Worm (Caenorhabditis elegans) whole organism, early embryonic: ENCODE measurements around the gene T03G11.10.

Experiments
- F13C5.2 ChIP-seq: sonication (generic microtip); optimal IDR thresholded peaks from 2 replicates; lab custom pipeline; 2017; ENCODE audit warnings: mild to moderate bottlenecking, missing genetic modification characterization, inconsistent platforms, missing compliant biosample characterization
- aly-1 ChIP-seq: sonication (generic microtip); optimal IDR thresholded peaks from 2 replicates; lab custom pipeline; 2016; ENCODE audit warnings: missing genetic modification characterization, missing compliant biosample characterization
- ama-1 ChIP-seq: fragments of 150-350 bp; optimal IDR thresholded peaks from 2 replicates; lab custom pipeline; 2014
- ceh-13 ChIP-seq: fragments of 200-800 bp; sonication (Bioruptor generic); optimal IDR thresholded peaks from 2 replicates; lab custom pipeline; 2018; ENCODE audit warnings: mild to moderate bottlenecking, missing genetic modification characterization, missing compliant biosample characterization
- ceh-36 ChIP-seq: sonication (generic microtip); optimal IDR thresholded peaks from 2 replicates; lab custom pipeline; 2016; ENCODE audit warnings: missing genetic modification characterization, inconsistent platforms, missing compliant biosample characterization
- ets-7 ChIP-seq: sonication (generic microtip); optimal IDR thresholded peaks from 2 replicates; lab custom pipeline; 2016; ENCODE audit warnings: missing genotype, missing genetic modification characterization, missing compliant biosample characterization
- flt-1 ChIP-seq: fragments of 200-800 bp; sonication (Bioruptor generic); IDR thresholded peaks from 2 replicates; pipeline ENCODE4 v1.3.6; 2022; ENCODE audit warnings: missing genetic modification characterization, missing compliant biosample characterization
- hmbx-1 ChIP-seq: sonication (generic microtip); optimal IDR thresholded peaks from 2 replicates; lab custom pipeline; 2016; ENCODE audit warnings: mild to moderate bottlenecking, missing genetic modification characterization, missing compliant biosample characterization
- hnd-1 ChIP-seq: sonication (generic microtip); optimal IDR thresholded peaks from 2 replicates; lab custom pipeline; 2016; ENCODE audit warnings: missing genetic modification characterization, missing compliant biosample characterization
- sea-1 ChIP-seq: fragments of 200-800 bp; sonication (Bioruptor generic); conservative IDR thresholded peaks from 2 replicates; pipeline ENCODE4 v1.3.6; 2022; ENCODE audit warnings: missing genetic modification characterization, missing compliant biosample characterization
- tbx-37 ChIP-seq: fragments of 200-800 bp; sonication (Bioruptor generic); conservative IDR thresholded peaks from 2 replicates; pipeline ENCODE4 v1.3.6; 2022; ENCODE audit warnings: missing genetic modification reagents, missing genetic modification characterization, missing compliant biosample characterization
- tra-4 ChIP-seq: sonication (generic microtip); optimal IDR thresholded peaks from 2 replicates; lab custom pipeline; 2017; ENCODE audit warnings: missing genetic modification characterization, missing compliant biosample characterization

DNA sequence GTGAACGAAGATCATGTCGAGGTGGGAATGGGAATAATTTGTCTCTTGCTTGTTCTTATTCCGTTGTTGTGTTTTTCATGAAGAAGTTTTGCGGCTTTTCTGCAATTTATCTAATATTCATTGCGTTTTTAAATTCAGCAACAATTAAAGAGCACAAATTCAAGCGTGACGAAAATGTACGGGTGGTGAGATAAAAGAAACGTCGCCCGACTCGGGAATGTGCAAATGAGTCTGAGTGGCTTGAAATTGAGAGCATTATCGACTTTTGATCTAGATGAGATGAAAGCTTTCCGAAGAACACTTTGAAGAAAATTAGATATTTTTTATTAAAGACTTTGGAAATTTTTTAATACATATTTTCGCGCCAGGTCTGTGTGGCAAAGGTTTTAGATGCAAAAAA is at the start of gene T03G11.10:
- no peak for TF ChIP-seq F13C5.2 (tag; lab: Kevin White, UChicago)
- no peak for TF ChIP-seq ama-1 (lab: Kevin White, UChicago)
- no peak for TF ChIP-seq tbx-37 (GFP tag; lab: Robert Waterston, UW)
- no peak for TF ChIP-seq flt-1
- no peak for TF ChIP-seq hmbx-1 (tag; lab: Kevin White, UChicago)
- TF ChIP-seq hnd-1 (tag; lab: Kevin White, UChicago) = no peak
- TF ChIP-seq ets-7 (tag; lab: Kevin White, UChicago) = no peak
- no peak for TF ChIP-seq ceh-36 (tag; lab: Kevin White, UChicago)
- TF ChIP-seq ceh-13 = no peak
- TF ChIP-seq aly-1 (tag; lab: Kevin White, UChicago) = no peak
- TF ChIP-seq tra-4 = no peak
- no peak for TF ChIP-seq sea-1
